Worm (Caenorhabditis elegans) whole organism, late embryonic: Measurements from ENCODE around the gene K10B4.3.
"Not testable (repeated sequence)": the region's sequence is repeated elsewhere in the genome, so short reads cannot be mapped to it uniquely, and the experiment has no call there.

Experiments
- C38D4.7 ChIP-seq: fragments of 200-800 bp; sonication (Bioruptor generic); optimal IDR thresholded peaks from 2 replicates; lab custom pipeline; 2018; ENCODE audit warnings: mild to moderate bottlenecking, missing genetic modification characterization, moderate library complexity, missing compliant biosample characterization
- K09A11.1 ChIP-seq: sonication (generic microtip); optimal IDR thresholded peaks from 2 replicates; lab custom pipeline; 2017; ENCODE audit warnings: antibody characterized with exemption, mild to moderate bottlenecking, missing genetic modification characterization, missing compliant biosample characterization; ENCODE audit not compliant: insufficient read depth
- T23F11.4 ChIP-seq: fragments of 200-800 bp; sonication (Bioruptor generic); optimal IDR thresholded peaks from 2 replicates; lab custom pipeline; 2018; ENCODE audit warnings: mild to moderate bottlenecking, missing genetic modification characterization, missing compliant biosample characterization
- ama-1 ChIP-seq: fragments of 150-350 bp; optimal IDR thresholded peaks from 2 replicates; lab custom pipeline; 2014
- ceh-18 ChIP-seq: sonication (generic microtip); optimal IDR thresholded peaks from 2 replicates; lab custom pipeline; 2016; ENCODE audit warnings: missing genetic modification characterization, missing compliant biosample characterization
- ceh-19 ChIP-seq: fragments of 200-800 bp; sonication (Bioruptor generic); optimal IDR thresholded peaks from 2 replicates; lab custom pipeline; 2018; ENCODE audit warnings: mild to moderate bottlenecking, missing genetic modification characterization, missing compliant biosample characterization
- ceh-30 ChIP-seq: fragments of 150-350 bp; optimal IDR thresholded peaks from 2 replicates; lab custom pipeline; 2014; ENCODE audit warnings: missing biosample characterization, missing genetic modification characterization
- ceh-34 ChIP-seq: sonication (generic microtip); optimal IDR thresholded peaks from 2 replicates; lab custom pipeline; 2016; ENCODE audit warnings: mild to moderate bottlenecking, missing genetic modification characterization, missing compliant biosample characterization
- ceh-48 ChIP-seq: sonication (generic microtip); optimal IDR thresholded peaks from 2 replicates; lab custom pipeline; 2016; ENCODE audit warnings: missing genetic modification characterization, inconsistent platforms, missing compliant biosample characterization
- ceh-6 ChIP-seq: fragments of 200-800 bp; sonication (Bioruptor generic); optimal IDR thresholded peaks from 2 replicates; lab custom pipeline; 2018; ENCODE audit warnings: mild to moderate bottlenecking, missing genetic modification characterization, missing compliant biosample characterization
- ceh-9 ChIP-seq: sonication (generic microtip); optimal IDR thresholded peaks from 2 replicates; lab custom pipeline; 2016; ENCODE audit warnings: mild to moderate bottlenecking, missing genetic modification characterization, inconsistent platforms, missing compliant biosample characterization
- dmd-4 ChIP-seq: sonication (generic microtip); optimal IDR thresholded peaks from 2 replicates; lab custom pipeline; 2016; ENCODE audit warnings: borderline replicate concordance, missing genetic modification characterization, missing compliant biosample characterization
- dve-1 ChIP-seq: sonication (generic microtip); optimal IDR thresholded peaks from 2 replicates; lab custom pipeline; 2017; ENCODE audit warnings: antibody characterized with exemption, mild to moderate bottlenecking, missing genetic modification characterization, missing compliant biosample characterization
- elt-2 ChIP-seq: sonication (generic microtip); optimal IDR thresholded peaks from 2 replicates; lab custom pipeline; 2016; ENCODE audit warnings: missing genetic modification reagents, missing genetic modification characterization, missing compliant biosample characterization
- elt-4 ChIP-seq: sonication (generic microtip); optimal IDR thresholded peaks from 2 replicates; lab custom pipeline; 2016; ENCODE audit warnings: missing genetic modification characterization, missing compliant biosample characterization
- ets-4 ChIP-seq: sonication (generic microtip); optimal IDR thresholded peaks from 2 replicates; lab custom pipeline; 2016; ENCODE audit warnings: missing genetic modification characterization, missing compliant biosample characterization
- fax-1 ChIP-seq: sonication (generic microtip); optimal IDR thresholded peaks from 2 replicates; lab custom pipeline; 2016; ENCODE audit warnings: missing genotype, missing genetic modification characterization, missing compliant biosample characterization
- fkh-6 ChIP-seq: sonication (generic microtip); optimal IDR thresholded peaks from 2 replicates; lab custom pipeline; 2016; ENCODE audit warnings: missing genetic modification characterization, missing compliant biosample characterization
- hlh-15 ChIP-seq: sonication (generic microtip); optimal IDR thresholded peaks from 2 replicates; lab custom pipeline; 2016; ENCODE audit warnings: missing genetic modification characterization, missing compliant biosample characterization
- hlh-6 ChIP-seq: sonication (generic microtip); optimal IDR thresholded peaks from 2 replicates; lab custom pipeline; 2016; ENCODE audit warnings: missing genotype, missing genetic modification characterization, missing compliant biosample characterization
- hlh-8 ChIP-seq: sonication (generic microtip); optimal IDR thresholded peaks from 2 replicates; lab custom pipeline; 2016; ENCODE audit warnings: missing genotype, missing genetic modification characterization, missing compliant biosample characterization
- lim-6 ChIP-seq: sonication (generic microtip); optimal IDR thresholded peaks from 2 replicates; lab custom pipeline; 2016; ENCODE audit warnings: missing genetic modification characterization, missing compliant biosample characterization
- lin-11 ChIP-seq: fragments of 200-800 bp; sonication (Bioruptor generic); optimal IDR thresholded peaks from 2 replicates; lab custom pipeline; 2018; ENCODE audit warnings: mild to moderate bottlenecking, missing genetic modification characterization, missing compliant biosample characterization
- madf-2 ChIP-seq: sonication (generic microtip); optimal IDR thresholded peaks from 2 replicates; lab custom pipeline; 2017; ENCODE audit warnings: missing genetic modification characterization, missing compliant biosample characterization
- mec-3 ChIP-seq: sonication (generic microtip); optimal IDR thresholded peaks from 2 replicates; lab custom pipeline; 2016; ENCODE audit warnings: borderline replicate concordance, missing genetic modification characterization, missing compliant biosample characterization
- nfya-1 ChIP-seq: sonication (generic microtip); optimal IDR thresholded peaks from 2 replicates; lab custom pipeline; 2017; ENCODE audit warnings: missing genetic modification characterization, mild to moderate bottlenecking, missing compliant biosample characterization, antibody characterized with exemption, moderate library complexity
- nhr-232 ChIP-seq: sonication (generic microtip); optimal IDR thresholded peaks from 2 replicates; lab custom pipeline; 2016; ENCODE audit warnings: missing genetic modification characterization, missing compliant biosample characterization
- pax-1 ChIP-seq: fragments of 150-350 bp; optimal IDR thresholded peaks from 2 replicates; lab custom pipeline; 2014; ENCODE audit warnings: missing biosample characterization, missing genetic modification characterization
- pha-2 ChIP-seq: sonication (generic microtip); optimal IDR thresholded peaks from 2 replicates; lab custom pipeline; 2017; ENCODE audit warnings: mild to moderate bottlenecking, missing genetic modification characterization, missing compliant biosample characterization
- pha-4 ChIP-seq: fragments of 150-350 bp; optimal IDR thresholded peaks from 2 replicates; lab custom pipeline; 2018; ENCODE audit warnings: missing biosample characterization, missing genetic modification reagents, missing genetic modification characterization
- pqm-1 ChIP-seq: sonication (generic microtip); optimal IDR thresholded peaks from 2 replicates; lab custom pipeline; 2016; ENCODE audit warnings: missing genetic modification characterization, missing compliant biosample characterization
- pros-1 ChIP-seq: fragments of 150-350 bp; optimal IDR thresholded peaks from 2 replicates; lab custom pipeline; 2014; ENCODE audit warnings: missing biosample characterization, missing genetic modification reagents, missing genetic modification characterization
- ref-2 ChIP-seq: sonication (generic microtip); optimal IDR thresholded peaks from 2 replicates; lab custom pipeline; 2016; ENCODE audit warnings: missing genetic modification characterization, missing compliant biosample characterization
- sdc-2 ChIP-seq: sonication (generic microtip); optimal IDR thresholded peaks from 2 replicates; lab custom pipeline; 2016; ENCODE audit warnings: missing genotype, missing genetic modification characterization, missing compliant biosample characterization
- sox-4 ChIP-seq: sonication (generic microtip); optimal IDR thresholded peaks from 2 replicates; lab custom pipeline; 2017; ENCODE audit warnings: mild to moderate bottlenecking, missing genetic modification characterization, inconsistent platforms, missing compliant biosample characterization
- tbx-2 ChIP-seq: sonication (generic microtip); optimal IDR thresholded peaks from 2 replicates; lab custom pipeline; 2016; ENCODE audit warnings: missing genetic modification characterization, missing compliant biosample characterization
- tbx-7 ChIP-seq: sonication (generic microtip); optimal IDR thresholded peaks from 2 replicates; lab custom pipeline; 2016; ENCODE audit warnings: missing genotype, missing genetic modification characterization, missing compliant biosample characterization
- ttx-3 ChIP-seq: sonication (generic microtip); optimal IDR thresholded peaks from 2 replicates; lab custom pipeline; 2016; ENCODE audit warnings: missing genetic modification reagents, missing genetic modification characterization, missing compliant biosample characterization
- unc-42 ChIP-seq: sonication (generic microtip); optimal IDR thresholded peaks from 2 replicates; lab custom pipeline; 2016; ENCODE audit warnings: missing genotype, missing genetic modification characterization, missing compliant biosample characterization
- unc-86 ChIP-seq: sonication (generic microtip); optimal IDR thresholded peaks from 2 replicates; lab custom pipeline; 2016; ENCODE audit warnings: missing genetic modification characterization, missing compliant biosample characterization
- zip-5 ChIP-seq: sonication (generic microtip); optimal IDR thresholded peaks from 2 replicates; lab custom pipeline; 2016; ENCODE audit warnings: missing genetic modification characterization, missing compliant biosample characterization

Gene K10B4.3

DNA sequence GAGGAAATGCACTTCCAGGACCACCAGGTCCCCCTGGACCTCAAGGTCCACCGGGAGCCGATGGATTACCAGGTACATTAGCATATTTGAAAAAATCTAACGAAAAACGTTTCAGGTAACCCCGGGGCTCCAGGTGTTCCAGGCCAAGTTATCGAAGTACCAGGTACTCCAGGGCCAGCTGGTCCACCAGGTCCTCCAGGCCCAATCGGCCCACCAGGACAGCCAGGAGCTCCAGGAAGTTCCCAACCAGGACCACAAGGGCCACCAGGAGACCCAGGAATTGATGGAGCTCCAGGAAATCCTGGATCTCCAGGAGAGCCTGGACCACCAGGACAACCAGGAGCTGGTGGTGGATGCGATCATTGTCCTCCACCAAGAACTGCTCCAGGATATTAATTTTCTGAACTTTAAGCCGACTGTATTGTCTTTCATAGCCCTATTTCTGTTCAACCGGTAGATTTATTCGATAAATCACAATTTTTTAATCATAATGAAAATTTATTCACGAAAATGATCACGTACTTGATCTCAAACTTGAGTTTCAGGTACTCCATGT is 15.6 kb downstream of the K10B4.3 start:
- TF ChIP-seq mec-3 = no peak
- no peak for TF ChIP-seq pha-2 (tag; lab: Kevin White, UChicago)
- TF ChIP-seq K09A11.1 = no peak
- TF ChIP-seq pqm-1 (tag; lab: Kevin White, UChicago) = no peak
- no peak for TF ChIP-seq ceh-9 (tag; lab: Kevin White, UChicago)
- TF ChIP-seq zip-5 (tag; lab: Kevin White, UChicago) = no peak
- TF ChIP-seq lin-11 (tag; lab: Kevin White, UChicago) = no peak
- TF ChIP-seq C38D4.7 = no peak
- TF ChIP-seq ceh-48 (tag; lab: Kevin White, UChicago) = no peak
- TF ChIP-seq nfya-1 (tag; lab: Kevin White, UChicago) = no peak
- TF ChIP-seq pha-4 (tag; lab: Kevin White, UChicago) = no peak

DNA sequence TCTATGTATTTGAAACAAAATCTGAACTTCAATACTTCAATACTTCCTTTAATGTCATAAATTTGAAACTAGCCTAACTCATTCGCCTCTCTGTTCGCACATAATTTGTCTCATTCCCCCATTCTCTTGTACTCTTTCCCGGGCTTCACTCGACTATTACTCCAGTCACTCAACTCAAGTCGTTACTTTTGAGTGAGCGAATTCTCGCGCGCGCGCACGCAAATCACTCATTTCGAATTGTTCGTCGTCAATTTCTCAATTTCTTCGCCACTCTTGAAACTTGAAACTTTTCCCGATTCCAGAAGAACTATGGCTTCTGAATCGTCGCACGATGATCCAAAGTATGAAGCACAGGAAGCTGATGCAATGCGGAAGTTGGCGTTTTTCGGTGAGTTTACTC is 16.8 kb downstream of the K10B4.3 start, which contains the start of gene col-68:
Gene col-68, plus strand, starts transcription at position 301 of the 400 bp plus-strand sequence.
- TF ChIP-seq zip-5 (tag; lab: Kevin White, UChicago) = no peak
- TF ChIP-seq lim-6 = no peak
- TF ChIP-seq ttx-3 = no peak
- TF ChIP-seq ets-4 (tag; lab: Kevin White, UChicago) = no peak
- TF ChIP-seq hlh-6 = no peak
- no peak for TF ChIP-seq fkh-6 (tag; lab: Kevin White, UChicago)
- TF ChIP-seq ceh-30 = no peak
- TF ChIP-seq unc-86 = no peak
- TF ChIP-seq tbx-7 = no peak
- no peak for TF ChIP-seq pros-1 (tag; lab: Kevin White, UChicago)
- TF ChIP-seq ceh-9 (tag; lab: Kevin White, UChicago) = no peak
- no peak for TF ChIP-seq C38D4.7

DNA sequence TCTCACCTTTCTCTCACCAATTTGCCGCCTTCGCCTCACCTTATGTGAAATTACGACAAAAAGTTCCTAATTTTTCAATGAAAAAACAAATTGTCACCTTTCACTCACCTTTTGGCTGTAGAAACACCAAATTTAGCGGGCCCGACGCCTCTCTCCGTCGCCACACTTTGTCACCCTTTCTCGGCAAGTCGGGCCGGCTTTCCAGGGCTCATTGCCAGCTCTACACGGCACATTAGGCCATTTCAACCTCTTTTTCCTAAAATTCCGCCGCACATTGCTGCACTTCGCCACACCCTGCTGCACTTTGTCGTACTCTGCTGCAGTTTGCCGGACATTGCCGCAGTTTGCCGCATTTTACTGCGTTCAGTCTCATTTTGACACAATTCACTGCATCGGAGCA is 19.8 kb downstream of the K10B4.3 start:
- TF ChIP-seq ceh-34 (tag; lab: Kevin White, UChicago) = no peak
- no peak for TF ChIP-seq hlh-8 (tag; lab: Kevin White, UChicago)
- TF ChIP-seq ceh-19 = no peak
- TF ChIP-seq pha-2 (tag; lab: Kevin White, UChicago) = no peak
- no peak for TF ChIP-seq sdc-2 (tag; lab: Kevin White, UChicago)
- TF ChIP-seq unc-42 (tag; lab: Kevin White, UChicago) = no peak
- TF ChIP-seq fkh-6 (tag; lab: Kevin White, UChicago) = no peak
- TF ChIP-seq pqm-1 (tag; lab: Kevin White, UChicago) = no peak
- no peak for TF ChIP-seq ref-2 (tag; lab: Kevin White, UChicago)
- TF ChIP-seq T23F11.4 (GFP tag; lab: Kevin White, UChicago) = no peak
- TF ChIP-seq C38D4.7 = no peak
- TF ChIP-seq fax-1 (tag; lab: Kevin White, UChicago) = no peak
- no peak for TF ChIP-seq ceh-30
- no peak for TF ChIP-seq pha-4 (tag; lab: Kevin White, UChicago)
- TF ChIP-seq unc-86 = no peak
- no peak for TF ChIP-seq dmd-4

- not testable (repeated sequence) for TF ChIP-seq tbx-7; unc-86; dve-1 (tag; lab: Kevin White, UChicago)
- TF ChIP-seq, all 69 proteins: peak for 0; not testable (repeated sequence) for 69
Observed at ce11 chrII:98894-99293, 22.1 kb downstream of the K10B4.3 start, which contains the start of gene C50D2.10. C50D2.10 (plus strand) TSS chrII:99138.

ce11 chrII:97992-98763 is 22.8 kb downstream of the K10B4.3 start, which contains the start of the genes luc-7L3 and sftb-6:
luc-7L3 (minus strand) TSS chrII:98027.
sftb-6 (plus strand) TSS chrII:98404.
- TF ChIP-seq sox-4 (tag; lab: Kevin White, UChicago) = no peak
- TF ChIP-seq hlh-8 (tag; lab: Kevin White, UChicago) = no peak
- no peak for TF ChIP-seq nhr-232 (tag; lab: Kevin White, UChicago)
- no peak for TF ChIP-seq dve-1 (tag; lab: Kevin White, UChicago)
- no peak for TF ChIP-seq fkh-6 (tag; lab: Kevin White, UChicago)
- TF ChIP-seq elt-4 (tag; lab: Kevin White, UChicago) = no peak
- no peak for TF ChIP-seq ceh-18 (tag; lab: Kevin White, UChicago)
- no peak for TF ChIP-seq pha-2 (tag; lab: Kevin White, UChicago)
- no peak for TF ChIP-seq ceh-6
- TF ChIP-seq ama-1 (lab: Kevin White, UChicago) = no peak
- no peak for TF ChIP-seq hlh-15 (tag; lab: Kevin White, UChicago)
- no peak for TF ChIP-seq madf-2
- peak; percentile 30 for TF ChIP-seq unc-42 (tag; lab: Kevin White, UChicago)
- no peak for TF ChIP-seq fax-1 (tag; lab: Kevin White, UChicago)
- TF ChIP-seq sdc-2 (tag; lab: Kevin White, UChicago) = no peak
- peak; percentile 14 for TF ChIP-seq pax-1 (tag; lab: Kevin White, UChicago)
- TF ChIP-seq ceh-9 (tag; lab: Kevin White, UChicago) = no peak
- peak; percentile 43 for TF ChIP-seq elt-2 (tag; lab: Kevin White, UChicago)
- no peak for TF ChIP-seq tbx-2 (tag; lab: Kevin White, UChicago)
- no peak for TF ChIP-seq ets-4 (tag; lab: Kevin White, UChicago)
- no peak for TF ChIP-seq tbx-7
